Worm (Caenorhabditis elegans) whole organism, L4 larva: ENCODE results near the gene C45B2.3.
A peak's percentile ranks its signal among the peaks of the same experiment; 100 is the strongest.

Experiments
- F37D6.2 ChIP-seq: sonication (generic microtip); optimal IDR thresholded peaks from 2 replicates; lab custom pipeline; 2016; ENCODE audit warnings: mild to moderate bottlenecking, missing genetic modification characterization, missing compliant biosample characterization
- F44E2.7 ChIP-seq: fragments of 200-800 bp; sonication (Bioruptor generic); IDR thresholded peaks from 2 replicates; pipeline ENCODE4 v2.1.2; 2022; ENCODE audit warnings: missing genetic modification characterization, missing compliant biosample characterization
- F49E8.2 ChIP-seq: sonication (generic microtip); optimal IDR thresholded peaks from 2 replicates; lab custom pipeline; 2016; ENCODE audit warnings: missing compliant biosample characterization, mild to moderate bottlenecking, missing genetic modification characterization, borderline replicate concordance
- aha-1 ChIP-seq: fragments of 150-350 bp; peaks from one replicate; lab custom pipeline; 2014; ENCODE audit warnings: missing biosample characterization, missing genetic modification characterization
- ama-1 ChIP-seq: fragments of 150-350 bp; optimal IDR thresholded peaks from 2 replicates; lab custom pipeline; 2014; ENCODE audit warnings: inconsistent platforms, mixed read lengths
- attf-4 ChIP-seq: sonication (generic microtip); optimal IDR thresholded peaks from 3 replicates; lab custom pipeline; 2017; ENCODE audit warnings: missing biosample characterization, missing genetic modification characterization
- ceh-20 ChIP-seq: fragments of 200-800 bp; sonication (Bioruptor generic); IDR thresholded peaks from 2 replicates; pipeline ENCODE4 v1.3.6; 2022; ENCODE audit warnings: missing genetic modification reagents, missing genetic modification characterization, missing compliant biosample characterization
- ctbp-1 ChIP-seq: fragments of 200-800 bp; sonication (Bioruptor generic); IDR thresholded peaks from 2 replicates; pipeline ENCODE4 v1.3.6; 2022; ENCODE audit warnings: missing genetic modification reagents, missing genetic modification characterization, missing compliant biosample characterization
- daf-12 ChIP-seq: fragments of 150-350 bp; optimal IDR thresholded peaks from 2 replicates; lab custom pipeline; 2014; ENCODE audit warnings: missing biosample characterization, missing genetic modification reagents, missing genetic modification characterization
- daf-16 ChIP-seq, 3 experiments: sonication (generic microtip); optimal IDR thresholded peaks; 2 replicates each; lab custom pipeline; 2016 to 2017; ENCODE audit warnings: missing genetic modification characterization in 3 of 3, missing genetic modification reagents in 3 of 3, mild to moderate bottlenecking in 2 of 3, missing compliant biosample characterization in 2 of 3, missing biosample characterization in 1 of 3, moderate library complexity in 1 of 3
- daf-19 ChIP-seq: fragments of 200-800 bp; sonication (Bioruptor generic); conservative IDR thresholded peaks from 2 replicates; pipeline ENCODE4 v1.3.6; 2022; ENCODE audit warnings: missing genetic modification characterization, missing compliant biosample characterization
- dmd-9 ChIP-seq: fragments of 200-800 bp; sonication (Bioruptor generic); IDR thresholded peaks from 2 replicates; pipeline ENCODE4 v1.3.6; 2022; ENCODE audit warnings: missing genetic modification reagents, missing genetic modification characterization, missing compliant biosample characterization
- dpl-1 ChIP-seq: fragments of 150-350 bp; optimal IDR thresholded peaks from 2 replicates; lab custom pipeline; 2014; ENCODE audit warnings: missing biosample characterization, missing genetic modification reagents, missing genetic modification characterization
- dve-1 ChIP-seq: sonication (generic microtip); optimal IDR thresholded peaks from 2 replicates; lab custom pipeline; 2017; ENCODE audit warnings: antibody characterized with exemption, mild to moderate bottlenecking, missing genetic modification characterization, missing compliant biosample characterization; ENCODE audit not compliant: insufficient read depth
- hif-1 ChIP-seq, 2 experiments: sonication (generic microtip); optimal IDR thresholded peaks; 2 replicates each; lab custom pipeline; 2016 to 2017; ENCODE audit warnings: missing compliant biosample characterization in 2 of 2, missing genetic modification characterization in 2 of 2, missing genetic modification reagents in 2 of 2, missing genotype in 2 of 2, mild to moderate bottlenecking in 1 of 2
- hlh-11 ChIP-seq: fragments of 200-800 bp; sonication (Bioruptor generic); optimal IDR thresholded peaks from 2 replicates; lab custom pipeline; 2018; ENCODE audit warnings: mild to moderate bottlenecking, missing genetic modification characterization, missing compliant biosample characterization
- hlh-30 ChIP-seq: sonication (generic microtip); optimal IDR thresholded peaks from 2 replicates; lab custom pipeline; 2017; ENCODE audit warnings: antibody characterized with exemption, mild to moderate bottlenecking, missing genetic modification characterization, missing compliant biosample characterization; ENCODE audit not compliant: insufficient read depth
- lin-13 ChIP-seq: fragments of 150-350 bp; optimal IDR thresholded peaks from 2 replicates; lab custom pipeline; 2014; ENCODE audit warnings: missing biosample characterization, missing genetic modification reagents, missing genetic modification characterization
- lin-39 ChIP-seq: fragments of 150-350 bp; optimal IDR thresholded peaks from 2 replicates; lab custom pipeline; 2014; ENCODE audit warnings: missing biosample characterization, missing genetic modification reagents, missing genetic modification characterization
- lir-3 ChIP-seq: sonication (generic microtip); optimal IDR thresholded peaks from 2 replicates; lab custom pipeline; 2016; ENCODE audit warnings: mild to moderate bottlenecking, missing genetic modification characterization, missing compliant biosample characterization
- madf-5 ChIP-seq, 2 experiments: fragments of 200-800 bp; sonication (Bioruptor generic); IDR thresholded peaks; 2 replicates each; pipeline ENCODE4 v1.3.6; 2022; ENCODE audit warnings: missing compliant biosample characterization in 2 of 2, missing genetic modification characterization in 2 of 2
- mdt-29 ChIP-seq: fragments of 200-800 bp; sonication (Bioruptor generic); IDR thresholded peaks from 2 replicates; pipeline ENCODE4 v1.3.6; 2022; ENCODE audit warnings: missing genetic modification reagents, missing genetic modification characterization, missing compliant biosample characterization
- mep-1 ChIP-seq: fragments of 150-350 bp; sonication (generic microtip); optimal IDR thresholded peaks from 3 replicates; lab custom pipeline; 2014; ENCODE audit warnings: missing biosample characterization, missing genetic modification characterization
- nhr-102 ChIP-seq: sonication (generic microtip); optimal IDR thresholded peaks from 2 replicates; lab custom pipeline; 2016; ENCODE audit warnings: mild to moderate bottlenecking, missing genetic modification characterization, moderate library complexity, missing compliant biosample characterization
- nhr-237 ChIP-seq: sonication (generic microtip); optimal IDR thresholded peaks from 2 replicates; lab custom pipeline; 2017; ENCODE audit warnings: missing biosample characterization, missing genetic modification characterization
- nhr-28 ChIP-seq: fragments of 150-350 bp; optimal IDR thresholded peaks from 2 replicates; lab custom pipeline; 2014; ENCODE audit warnings: missing biosample characterization, missing genetic modification characterization
- nhr-42 ChIP-seq: fragments of 200-800 bp; sonication (Bioruptor generic); IDR thresholded peaks from 2 replicates; pipeline ENCODE4 v1.3.6; 2022; ENCODE audit warnings: missing genetic modification characterization, missing compliant biosample characterization
- nhr-6 ChIP-seq: fragments of 150-350 bp; optimal IDR thresholded peaks from 2 replicates; lab custom pipeline; 2014; ENCODE audit warnings: missing biosample characterization, missing genetic modification characterization
- saeg-2 ChIP-seq: fragments of 200-800 bp; sonication (Bioruptor generic); IDR thresholded peaks from 2 replicates; pipeline ENCODE4 v1.3.6; 2022; ENCODE audit warnings: missing genetic modification reagents, missing genetic modification characterization, missing compliant biosample characterization
- sdz-12 ChIP-seq: fragments of 200-800 bp; sonication (Bioruptor generic); optimal IDR thresholded peaks from 2 replicates; lab custom pipeline; 2018; ENCODE audit warnings: mild to moderate bottlenecking, missing genetic modification characterization, missing compliant biosample characterization
- set-16 ChIP-seq: fragments of 200-800 bp; sonication (Bioruptor generic); IDR thresholded peaks from 2 replicates; pipeline ENCODE4 v1.3.6; 2022; ENCODE audit warnings: missing genetic modification reagents, missing genetic modification characterization, missing compliant biosample characterization
- snpc-1.2 ChIP-seq: fragments of 200-800 bp; sonication (Bioruptor generic); IDR thresholded peaks from 2 replicates; pipeline ENCODE4 v1.3.6; 2022; ENCODE audit warnings: missing genetic modification reagents, missing genetic modification characterization, missing compliant biosample characterization
- snpc-4 ChIP-seq: fragments of 150-350 bp; optimal IDR thresholded peaks from 2 replicates; lab custom pipeline; 2014; ENCODE audit warnings: missing biosample characterization, missing genetic modification characterization
- tag-97 ChIP-seq: fragments of 200-800 bp; sonication (Bioruptor generic); IDR thresholded peaks from 2 replicates; pipeline ENCODE4 v1.3.6; 2022; ENCODE audit warnings: missing genetic modification characterization, missing compliant biosample characterization
- unc-39 ChIP-seq: sonication (generic microtip); optimal IDR thresholded peaks from 2 replicates; lab custom pipeline; 2017; ENCODE audit warnings: missing biosample characterization, missing genetic modification characterization
- unc-62 ChIP-seq, 3 experiments: fragments of 150-350 bp in 1 of 3; sonication (generic microtip); optimal IDR thresholded peaks in 2 of 3; peaks in 1 of 3; 1 replicate in 1 of 3; 2 replicates in 2 of 3; lab custom pipeline; 2014 to 2017; ENCODE audit warnings: missing biosample characterization in 3 of 3, missing genetic modification characterization in 3 of 3, missing genetic modification reagents in 3 of 3, missing genotype in 1 of 3
- zip-11 ChIP-seq: fragments of 200-800 bp; sonication (Bioruptor generic); IDR thresholded peaks from 2 replicates; pipeline ENCODE4 v1.3.6; 2022; ENCODE audit warnings: missing genetic modification characterization, missing compliant biosample characterization
- zip-2 ChIP-seq: fragments of 150-350 bp; optimal IDR thresholded peaks from 2 replicates; lab custom pipeline; 2014; ENCODE audit warnings: missing biosample characterization, missing genetic modification characterization

The C45B2.3 gene

DNA sequence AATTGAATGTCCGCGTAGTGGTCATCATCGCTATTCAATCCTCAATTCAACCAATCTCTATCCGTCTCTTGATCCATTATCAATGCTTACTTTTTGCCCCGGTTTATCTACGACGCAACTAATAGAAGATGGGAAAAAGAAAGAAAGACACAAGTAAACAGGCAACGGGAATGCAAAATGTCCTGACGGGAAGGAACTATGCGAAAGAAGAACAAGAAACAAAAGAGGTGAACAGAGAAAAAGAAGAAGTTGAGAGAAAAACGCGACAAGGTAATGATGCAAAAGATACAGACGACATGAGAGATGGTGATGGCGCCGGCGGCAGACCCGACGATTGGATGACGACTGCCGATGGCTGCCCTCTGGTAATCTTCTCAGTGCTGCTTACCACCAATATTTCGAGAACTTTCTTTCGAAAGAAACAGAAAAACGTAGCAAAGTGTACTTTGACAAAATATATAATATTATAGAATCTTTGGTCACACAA is 40.7 kb upstream of the C45B2.3 start (continued):
- TF ChIP-seq F44E2.7 (GFP tag; lab: Robert Waterston, UW) (no peak), dmd-9 (GFP tag; lab: Robert Waterston, UW) (no peak), set-16 (GFP tag; lab: Robert Waterston, UW) (0 out of 2 replicates have a peak, but pooled peaks have one; percentile 31), daf-19 (GFP tag; lab: Robert Waterston, UW) (no peak), dpl-1 (GFP tag; lab: Kevin White, UChicago) (peak; percentile 3), nhr-102 (tag; lab: Kevin White, UChicago) (peak; percentile 41), hlh-30 (tag; lab: Kevin White, UChicago) (peak; percentile 66), hlh-11 (tag; lab: Kevin White, UChicago) (peak; percentile 94), madf-5 (GFP tag; IDR thresholded peaks at IDR 0.05; lab: Robert Waterston, UW) (no peak), ama-1 (lab: Kevin White, UChicago) (no peak), zip-11 (GFP tag; lab: Robert Waterston, UW) (no peak), snpc-1.2 (GFP tag; lab: Robert Waterston, UW) (no peak), dve-1 (tag; lab: Kevin White, UChicago) (peak; percentile 85), lir-3 (tag; lab: Kevin White, UChicago) (no peak), mep-1 (tag; lab: Kevin White, UChicago) (peak; percentile 86), sdz-12 (GFP tag; lab: Kevin White, UChicago) (no peak), attf-4 (tag; lab: Kevin White, UChicago) (no peak), mdt-29 (GFP tag; lab: Robert Waterston, UW) (peak; percentile 52; the same call in 1 of the 2 replicates), nhr-237 (tag; lab: Kevin White, UChicago) (no peak), hif-1 (tag; optimal IDR thresholded peaks at IDR 0.05; lab: Kevin White, UChicago) (peak in 1 of 2 experiments; percentile 44), nhr-42 (GFP tag; lab: Robert Waterston, UW) (no peak)

DNA sequence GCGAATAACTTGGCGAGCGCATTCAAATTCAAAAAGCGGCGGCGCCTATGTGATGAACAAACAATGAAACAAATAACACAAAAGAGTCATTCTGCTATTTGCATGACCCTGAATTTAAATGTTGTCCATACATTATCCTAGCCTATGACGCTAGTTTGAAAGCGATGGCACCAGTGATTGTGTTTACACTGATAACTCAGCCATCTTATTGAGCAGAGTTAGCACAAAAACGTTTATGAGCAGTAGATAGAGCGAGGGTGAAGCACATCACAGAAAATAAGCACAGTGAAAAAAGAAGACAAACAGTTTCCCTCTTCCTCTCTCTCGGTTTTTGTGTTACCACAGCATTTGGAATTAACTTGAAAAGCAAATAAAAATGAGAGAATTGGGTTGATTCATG is 39.5 kb upstream of the C45B2.3 start:
- TF ChIP-seq saeg-2 (no peak), unc-62 (GFP tag; optimal IDR thresholded peaks at IDR 0.05 in 1 of 2; lab: Kevin White, UChicago) (peak in 1 of 2 experiments; percentile 57), unc-62 (tag; optimal IDR thresholded peaks at IDR 0.05; lab: Kevin White, UChicago) (no peak), F37D6.2 (no peak), daf-16 (GFP tag; optimal IDR thresholded peaks at IDR 0.05; lab: Kevin White, UChicago) (no peak), daf-16 (tag; optimal IDR thresholded peaks at IDR 0.05; lab: Kevin White, UChicago) (peak; percentile 74), hlh-11 (tag; lab: Kevin White, UChicago) (no peak), nhr-6 (tag; lab: Kevin White, UChicago) (peak; percentile 45), aha-1 (peak; percentile 86), tag-97 (GFP tag; lab: Robert Waterston, UW) (no peak), lin-39 (tag; lab: Kevin White, UChicago) (no peak), nhr-28 (tag; lab: Kevin White, UChicago) (peak; percentile 58), F49E8.2 (tag; lab: Kevin White, UChicago) (no peak), unc-39 (tag; lab: Kevin White, UChicago) (no peak)

DNA sequence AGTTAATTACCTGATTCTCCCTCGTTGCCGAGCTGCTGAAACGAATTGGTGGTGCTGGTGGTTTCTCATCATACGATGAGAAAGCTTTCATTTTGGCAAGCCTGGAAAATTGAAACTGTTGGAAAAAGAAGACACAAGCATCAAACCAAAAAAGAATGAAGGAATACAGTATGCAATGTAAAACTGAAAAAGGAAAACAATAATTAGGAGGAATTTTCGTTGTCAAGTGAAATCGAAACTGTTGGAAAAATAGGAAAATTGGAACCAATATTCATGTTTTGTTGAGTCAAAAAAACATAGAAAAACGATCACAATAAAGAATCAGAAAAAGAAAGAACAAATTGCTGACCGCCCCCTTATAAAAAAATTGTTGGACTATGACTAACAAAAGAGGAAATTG is 34.3 kb upstream of the C45B2.3 start, which contains the start of gene pak-1:
Gene pak-1 (minus strand): TSS at position 101 of the 400 bp plus-strand sequence.
- TF ChIP-seq saeg-2 (no peak), tag-97 (GFP tag; lab: Robert Waterston, UW) (no peak), snpc-4 (tag; lab: Kevin White, UChicago) (no peak), ctbp-1 (no peak), lin-13 (GFP tag; lab: Kevin White, UChicago) (no peak), ceh-20 (GFP tag; lab: Robert Waterston, UW) (no peak), daf-12 (no peak), zip-2 (no peak)
